Fruit fly (Drosophila melanogaster) whole organism, embryonic: Measurements from ENCODE around the gene Capa.
A peak's percentile ranks its signal among the peaks of the same experiment; 100 is the strongest.

Experiments
- Atf3 ChIP-seq: fragments of 200-800 bp; sonication (Bioruptor generic); optimal IDR thresholded peaks from 3 replicates; lab custom pipeline; 2016; ENCODE audit warnings: missing biosample characterization, missing genetic modification characterization
- Atf6 ChIP-seq: fragments of 200-800 bp; sonication (Bioruptor generic); IDR thresholded peaks from 2 replicates; pipeline ENCODE4 v1.3.6; 2022; ENCODE audit warnings: missing biosample characterization, missing genetic modification characterization
- BEAF-32 ChIP-seq: fragments of 200-800 bp; sonication (Bioruptor generic); optimal IDR thresholded peaks from 3 replicates; lab custom pipeline; 2017; ENCODE audit warnings: missing biosample characterization, missing genetic modification characterization, mild to moderate bottlenecking, moderate library complexity, missing genetic modification reagents
- CG11247 ChIP-seq: fragments of 200-800 bp; sonication (Bioruptor generic); IDR thresholded peaks from 2 replicates; pipeline ENCODE4 v1.3.6; 2022; ENCODE audit warnings: missing biosample characterization, missing genetic modification characterization
- CG12942 ChIP-seq: fragments of 200-800 bp; sonication (Bioruptor generic); optimal IDR thresholded peaks from 3 replicates; lab custom pipeline; 2016; ENCODE audit warnings: missing biosample characterization, missing genetic modification characterization
- CG14441 ChIP-seq: fragments of 200-800 bp; sonication (Bioruptor generic); IDR thresholded peaks from 2 replicates; pipeline ENCODE4 v1.3.6; 2022; ENCODE audit warnings: missing biosample characterization, missing genetic modification characterization
- CG1603 ChIP-seq: fragments of 200-800 bp; sonication (Bioruptor generic); optimal IDR thresholded peaks from 2 replicates; lab custom pipeline; 2019; ENCODE audit warnings: missing biosample characterization, mild to moderate bottlenecking, missing genetic modification characterization, moderate library complexity
- CG1647 ChIP-seq: fragments of 200-800 bp; sonication (Bioruptor generic); optimal IDR thresholded peaks from 3 replicates; lab custom pipeline; 2016; ENCODE audit warnings: missing biosample characterization, missing genetic modification characterization
- CG17912 ChIP-seq: fragments of 200-800 bp; sonication (Bioruptor generic); optimal IDR thresholded peaks from 2 replicates; lab custom pipeline; 2018; ENCODE audit warnings: missing biosample characterization, mild to moderate bottlenecking, missing genetic modification characterization
- CG18262 ChIP-seq: fragments of 200-800 bp; optimal IDR thresholded peaks from 3 replicates; lab custom pipeline; 2019; ENCODE audit warnings: missing biosample characterization, mild to moderate bottlenecking, missing genetic modification characterization, moderate library complexity
- CG2116 ChIP-seq: fragments of 200-800 bp; sonication (Bioruptor generic); optimal IDR thresholded peaks from 3 replicates; lab custom pipeline; 2018; ENCODE audit warnings: missing biosample characterization, mild to moderate bottlenecking, missing genetic modification characterization
- CG2129 ChIP-seq: fragments of 200-800 bp; sonication (Bioruptor generic); IDR thresholded peaks from 2 replicates; pipeline ENCODE4 v1.3.6; 2022; ENCODE audit warnings: missing biosample characterization, missing genetic modification characterization; ENCODE audit not compliant: partially characterized antibody
- CG2678 ChIP-seq: fragments of 200-800 bp; sonication (Bioruptor generic); optimal IDR thresholded peaks from 3 replicates; lab custom pipeline; 2019; ENCODE audit warnings: missing biosample characterization, mild to moderate bottlenecking, missing genetic modification characterization, moderate library complexity
- CG31388 ChIP-seq: fragments of 200-800 bp; sonication (Bioruptor generic); optimal IDR thresholded peaks from 2 replicates; lab custom pipeline; 2016; ENCODE audit warnings: missing biosample characterization, missing genetic modification characterization
- CG31441 ChIP-seq: fragments of 200-800 bp; sonication (Bioruptor generic); IDR thresholded peaks from 2 replicates; pipeline ENCODE4 v1.3.6; 2022; ENCODE audit warnings: missing biosample characterization, missing genetic modification characterization
- CG33557 ChIP-seq: fragments of 200-800 bp; sonication (Bioruptor generic); optimal IDR thresholded peaks from 2 replicates; lab custom pipeline; 2019; ENCODE audit warnings: missing biosample characterization, mild to moderate bottlenecking, missing genetic modification characterization, moderate library complexity
- CG3407 ChIP-seq: fragments of 200-800 bp; sonication (Bioruptor generic); optimal IDR thresholded peaks from 2 replicates; lab custom pipeline; 2018; ENCODE audit warnings: missing biosample characterization, mild to moderate bottlenecking, missing genetic modification characterization
- CG3726 ChIP-seq: fragments of 200-800 bp; sonication (Bioruptor generic); IDR thresholded peaks from 3 replicates; pipeline ENCODE4, ENCODE4 v1.3.6; 2022; ENCODE audit warnings: missing biosample characterization, missing genetic modification characterization
- CG3995 ChIP-seq: fragments of 200-800 bp; sonication (Bioruptor generic); optimal IDR thresholded peaks from 3 replicates; lab custom pipeline; 2016; ENCODE audit warnings: missing biosample characterization, missing genetic modification characterization
- CG4707 ChIP-seq: fragments of 200-800 bp; sonication (Bioruptor generic); optimal IDR thresholded peaks from 2 replicates; lab custom pipeline; 2018; ENCODE audit warnings: missing biosample characterization, mild to moderate bottlenecking, missing genetic modification characterization, moderate library complexity
- CG4854 ChIP-seq: fragments of 200-800 bp; sonication (Bioruptor generic); optimal IDR thresholded peaks from 2 replicates; lab custom pipeline; 2016; ENCODE audit warnings: missing biosample characterization, missing genetic modification characterization, inconsistent platforms
- CG6854 ChIP-seq: fragments of 200-800 bp; sonication (Bioruptor generic); optimal IDR thresholded peaks from 3 replicates; lab custom pipeline; 2017; ENCODE audit warnings: missing biosample characterization, mild to moderate bottlenecking, missing genetic modification characterization
- CG7963 ChIP-seq: fragments of 200-800 bp; sonication (Bioruptor generic); IDR thresholded peaks from 3 replicates; pipeline ENCODE4 v1.3.6; 2022; ENCODE audit warnings: missing biosample characterization, missing genetic modification characterization; ENCODE audit not compliant: partially characterized antibody
- CG9437 ChIP-seq: fragments of 200-800 bp; sonication (Bioruptor generic); optimal IDR thresholded peaks from 2 replicates; lab custom pipeline; 2018; ENCODE audit warnings: missing biosample characterization, mild to moderate bottlenecking, missing genetic modification characterization
- D ChIP-seq, 2 experiments: fragments of 200-800 bp in 1 of 2; fragments of >200 bp in 1 of 2; sonication (Bioruptor generic) in 1 of 2; optimal IDR thresholded peaks; 2 replicates in 1 of 2; 3 replicates in 1 of 2; lab custom pipeline; 2017; ENCODE audit warnings: mild to moderate bottlenecking in 1 of 2, missing biosample characterization in 1 of 2, missing genetic modification characterization in 1 of 2, missing genetic modification reagents in 1 of 2
- Ets65A ChIP-seq: fragments of 200-800 bp; sonication (Bioruptor generic); peaks from one replicate; lab custom pipeline; 2016; ENCODE audit warnings: missing biosample characterization, missing genetic modification characterization
- Gug ChIP-seq: fragments of 200-800 bp; sonication (Bioruptor generic); IDR thresholded peaks from 4 replicates; pipeline ENCODE4 v1.3.6; 2022; ENCODE audit warnings: missing biosample characterization, missing genetic modification characterization
- HLH3B ChIP-seq: fragments of 200-800 bp; sonication (Bioruptor generic); IDR thresholded peaks from 2 replicates; pipeline ENCODE4 v1.3.6; 2022; ENCODE audit warnings: missing biosample characterization, missing genetic modification characterization
- Hsf ChIP-seq: fragments of 200-800 bp; sonication (Bioruptor generic); optimal IDR thresholded peaks from 3 replicates; lab custom pipeline; 2016; ENCODE audit warnings: missing biosample characterization, missing genetic modification characterization
- Neu2 ChIP-seq: fragments of 200-800 bp; sonication (Bioruptor generic); optimal IDR thresholded peaks from 3 replicates; lab custom pipeline; 2016; ENCODE audit warnings: missing biosample characterization, missing genetic modification characterization, borderline replicate concordance
- Nf-YC ChIP-seq: fragments of 200-800 bp; optimal IDR thresholded peaks from 3 replicates; lab custom pipeline; 2019; ENCODE audit warnings: missing biosample characterization, mild to moderate bottlenecking, missing genetic modification characterization, moderate library complexity
- PHDP ChIP-seq: fragments of 200-800 bp; sonication (Bioruptor generic); optimal IDR thresholded peaks from 3 replicates; lab custom pipeline; 2018; ENCODE audit warnings: missing biosample characterization, mild to moderate bottlenecking, missing genetic modification characterization, moderate library complexity
- Pdp1 ChIP-seq, 2 experiments: fragments of 200-800 bp; sonication (Bioruptor generic); optimal IDR thresholded peaks; 3 replicates each; lab custom pipeline; 2016; ENCODE audit warnings: missing biosample characterization in 2 of 2, missing genetic modification characterization in 2 of 2, mild to moderate bottlenecking in 1 of 2, moderate library complexity in 1 of 2
- Poxn ChIP-seq: fragments of 200-800 bp; sonication (Bioruptor generic); IDR thresholded peaks from 2 replicates; pipeline ENCODE4 v1.3.6; 2022; ENCODE audit warnings: missing biosample characterization, missing genetic modification characterization
- Side ChIP-seq: fragments of 200-800 bp; sonication (Bioruptor generic); optimal IDR thresholded peaks from 2 replicates; lab custom pipeline; 2016; ENCODE audit warnings: missing biosample characterization, missing genetic modification characterization
- Xrp1 ChIP-seq: fragments of 200-800 bp; sonication (Bioruptor generic); IDR thresholded peaks from 2 replicates; pipeline ENCODE4 v1.3.6; 2022; ENCODE audit warnings: missing biosample characterization, missing genetic modification characterization
- amos ChIP-seq: fragments of 200-800 bp; sonication (Bioruptor generic); IDR thresholded peaks from 2 replicates; pipeline ENCODE4 v1.3.6; 2022; ENCODE audit warnings: missing biosample characterization, missing genetic modification characterization; ENCODE audit not compliant: partially characterized antibody
- cad ChIP-seq: fragments of >200 bp; optimal IDR thresholded peaks from 2 replicates; lab custom pipeline; 2017; ENCODE audit warnings: missing biosample characterization, missing genetic modification characterization
- cg ChIP-seq: fragments of 200-800 bp; sonication (Bioruptor generic); optimal IDR thresholded peaks from 3 replicates; lab custom pipeline; 2019; ENCODE audit warnings: missing biosample characterization, mild to moderate bottlenecking, missing genetic modification characterization, moderate library complexity
- emc ChIP-seq: fragments of 200-800 bp; sonication (Bioruptor generic); optimal IDR thresholded peaks from 2 replicates; lab custom pipeline; 2016; ENCODE audit warnings: missing biosample characterization, missing genetic modification characterization
- ewg ChIP-seq: fragments of 200-800 bp; sonication (Bioruptor generic); optimal IDR thresholded peaks from 3 replicates; lab custom pipeline; 2017; ENCODE audit warnings: mild to moderate bottlenecking, missing biosample characterization, missing genetic modification reagents, missing genetic modification characterization
- gro ChIP-seq: fragments of 200-800 bp; sonication (Bioruptor generic); optimal IDR thresholded peaks from 2 replicates; lab custom pipeline; 2016; ENCODE audit warnings: missing biosample characterization, missing genetic modification characterization
- h ChIP-seq: fragments of >200 bp; optimal IDR thresholded peaks from 2 replicates; lab custom pipeline; 2017
- lilli ChIP-seq: fragments of 200-800 bp; sonication (Bioruptor generic); optimal IDR thresholded peaks from 3 replicates; lab custom pipeline; 2016; ENCODE audit warnings: missing biosample characterization, missing genetic modification characterization
- row ChIP-seq: fragments of 200-800 bp; sonication (Bioruptor generic); IDR thresholded peaks from 3 replicates; pipeline ENCODE4 v1.3.6; 2022; ENCODE audit warnings: missing biosample characterization, missing genetic modification characterization
- sob ChIP-seq: fragments of 200-800 bp; sonication (Bioruptor generic); IDR thresholded peaks from 2 replicates; pipeline ENCODE4 v1.3.6; 2022; ENCODE audit warnings: missing biosample characterization, missing genetic modification characterization
- ssp ChIP-seq: fragments of 200-800 bp; sonication (Bioruptor generic); IDR thresholded peaks from 2 replicates; pipeline ENCODE4 v1.3.6; 2022; ENCODE audit warnings: missing biosample characterization, missing genetic modification characterization
- tap ChIP-seq: fragments of 200-800 bp; optimal IDR thresholded peaks from 3 replicates; lab custom pipeline; 2019; ENCODE audit warnings: missing biosample characterization, mild to moderate bottlenecking, missing genetic modification characterization, moderate library complexity
- unc-4 ChIP-seq: fragments of 200-800 bp; sonication (Bioruptor generic); IDR thresholded peaks from 2 replicates; pipeline ENCODE4 v1.3.6; 2022; ENCODE audit warnings: missing biosample characterization, missing genetic modification characterization; ENCODE audit not compliant: partially characterized antibody
- unpg ChIP-seq: fragments of 200-800 bp; sonication (Bioruptor generic); optimal IDR thresholded peaks from 3 replicates; lab custom pipeline; 2018; ENCODE audit warnings: missing biosample characterization, mild to moderate bottlenecking, missing genetic modification characterization, moderate library complexity
- zfh2 ChIP-seq: fragments of 200-800 bp; sonication (Bioruptor generic); optimal IDR thresholded peaks from 2 replicates; lab custom pipeline; 2016; ENCODE audit warnings: missing biosample characterization, missing genetic modification characterization

The Capa gene

dm6 chr3R:29894393-29894792 is 19.8 kb downstream of the Capa start (continued):
- TF ChIP-seq gro (peak; percentile 38), PHDP (tag; lab: Kevin White, UChicago) (peak; percentile 67), D (optimal IDR thresholded peaks at IDR 0.05; lab: Kevin White, UChicago) (no peak), D (GFP tag; optimal IDR thresholded peaks at IDR 0.05; lab: Kevin White, UChicago) (peak; percentile 11), row (peak; percentile 59), h (lab: Kevin White, UChicago) (no peak), CG11247 (GFP tag; lab: Robert Waterston, UW) (peak; percentile 58), CG4854 (GFP tag; lab: Kevin White, UChicago) (peak; percentile 19), CG31388 (GFP tag; lab: Kevin White, UChicago) (peak; percentile 18), CG3995 (GFP tag; lab: Kevin White, UChicago) (peak; percentile 16), CG6854 (GFP tag; lab: Kevin White, UChicago) (no peak), CG33557 (GFP tag; lab: Kevin White, UChicago) (no peak), Atf6 (GFP tag; lab: Robert Waterston, UW) (peak; percentile 73), Nf-YC (tag; lab: Kevin White, UChicago) (peak; percentile 64), ssp (peak; percentile 57), HLH3B (GFP tag; lab: Robert Waterston, UW) (peak; percentile 67), Pdp1 (GFP tag; optimal IDR thresholded peaks at IDR 0.05; lab: Kevin White, UChicago) (peak; percentile 18 to 35), Gug (GFP tag; lab: Robert Waterston, UW) (peak; percentile 12; the same call in 2 of the 4 replicates), tap (peak; percentile 61), cg (GFP tag; lab: Kevin White, UChicago) (no peak), unpg (GFP tag; lab: Kevin White, UChicago) (peak; percentile 69), ewg (GFP tag; lab: Kevin White, UChicago) (no peak), Hsf (GFP tag; lab: Kevin White, UChicago) (peak; percentile 40), BEAF-32 (no peak), CG18262 (tag; lab: Kevin White, UChicago) (peak; percentile 67), zfh2 (GFP tag; lab: Kevin White, UChicago) (peak; percentile 44), Neu2 (no peak), CG2116 (GFP tag; lab: Kevin White, UChicago) (no peak), CG7963 (GFP tag; lab: Robert Waterston, UW) (no peak), CG12942 (GFP tag; lab: Kevin White, UChicago) (no peak), CG1647 (no peak), amos (no peak), sob (GFP tag; lab: Robert Waterston, UW) (peak; percentile 60), lilli (GFP tag; lab: Kevin White, UChicago) (peak; percentile 53), CG3407 (no peak), Atf3 (no peak), Side (GFP tag; lab: Kevin White, UChicago) (peak; percentile 4), CG2129 (GFP tag; lab: Robert Waterston, UW) (no peak), unc-4 (GFP tag; lab: Robert Waterston, UW) (no peak), CG4707 (GFP tag; lab: Kevin White, UChicago) (no peak), cad (GFP tag; lab: Kevin White, UChicago) (no peak), CG31441 (GFP tag; lab: Robert Waterston, UW) (peak; percentile 76), Poxn (GFP tag; lab: Robert Waterston, UW) (no peak), Xrp1 (peak; percentile 40; the same call in 1 of the 2 replicates), CG1603 (tag; lab: Kevin White, UChicago) (peak; percentile 52), emc (no peak), CG2678 (peak; percentile 84), CG14441 (GFP tag; lab: Robert Waterston, UW) (peak; percentile 74), CG3726 (GFP tag; lab: Robert Waterston, UW) (no peak), Ets65A (peak; percentile 80), CG17912 (GFP tag; lab: Kevin White, UChicago) (no peak), CG9437 (no peak)
